Worm (Caenorhabditis elegans): ENCODE results near the gene asp-9.

DNA sequence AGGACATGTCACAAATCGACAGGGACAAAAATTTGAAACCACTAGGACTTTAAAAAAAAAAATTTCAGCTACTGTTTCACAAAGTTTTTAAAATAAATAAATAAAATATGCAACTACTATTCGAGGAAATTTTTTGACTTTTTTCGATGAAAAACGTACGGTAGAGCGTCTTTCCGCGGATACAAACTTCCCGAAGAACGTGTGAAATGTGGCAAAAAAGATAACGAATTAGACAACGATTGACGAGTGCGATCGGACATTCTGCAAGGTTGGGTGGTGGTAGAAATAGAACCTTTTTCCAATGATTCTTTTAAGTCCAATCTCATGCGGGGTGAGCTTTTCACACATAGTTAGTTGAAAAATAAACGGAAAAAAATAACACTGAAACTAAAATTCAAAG, 19.9 kb upstream of the asp-9 start:
- TF ChIP-seq ref-1 (GFP tag; conservative IDR thresholded peaks at IDR 0.05) (no peak), T22C8.4 (GFP tag; IDR thresholded peaks at IDR 0.05) (no peak), cog-1 (tag; optimal IDR thresholded peaks at IDR 0.05) (no peak), klf-2 (GFP tag; conservative IDR thresholded peaks at IDR 0.05) (no peak), tab-1 (GFP tag; IDR thresholded peaks at IDR 0.05) (no peak), flt-1 (GFP tag; IDR thresholded peaks at IDR 0.05) (no peak)
